Fruit fly (Drosophila melanogaster) whole organism: ENCODE results near the gene CG9107.
A peak's percentile ranks its signal among the peaks of the same experiment; 100 is the strongest.

ENCODE experiments used
- CG8478 ChIP-seq: fragments of >200 bp; optimal IDR thresholded peaks from 2 replicates; lab custom pipeline; 2018; ENCODE audit warnings: inconsistent platforms
- Dll ChIP-seq: fragments of >200 bp; optimal IDR thresholded peaks from 2 replicates; lab custom pipeline; 2017
- EcR ChIP-seq, 2 experiments: fragments of >200 bp; optimal IDR thresholded peaks; 2 replicates each; lab custom pipeline; 2017; ENCODE audit warnings: missing biosample characterization in 2 of 2, missing genetic modification characterization in 2 of 2, missing genetic modification reagents in 2 of 2
- pan ChIP-seq: fragments of >200 bp; optimal IDR thresholded peaks from 2 replicates; lab custom pipeline; 2017
- psq ChIP-seq: fragments of >200 bp; optimal IDR thresholded peaks from 2 replicates; lab custom pipeline; 2017
- usp ChIP-seq: fragments of >200 bp; optimal IDR thresholded peaks from 2 replicates; lab custom pipeline; 2017; ENCODE audit warnings: missing biosample characterization, missing genetic modification characterization, mixed read lengths

CG9107 gene

dm6 chr2L:6028712-6029111, 4.4 kb upstream of the CG9107 start:
- no peak for TF ChIP-seq Dll
- TF ChIP-seq CG8478 (lab: Kevin White, UChicago), result no peak

dm6 chr2L:6022793-6023192, 1.5 kb downstream of the CG9107 start:
- TF ChIP-seq pan (lab: Kevin White, UChicago) (no peak), EcR (GFP tag; optimal IDR thresholded peaks at IDR 0.05; lab: Kevin White, UChicago) (no peak), Dll (no peak), CG8478 (lab: Kevin White, UChicago) (no peak), psq (no peak)

- no peak for TF ChIP-seq Dll
- no peak for TF ChIP-seq CG8478 (lab: Kevin White, UChicago)
- TF ChIP-seq psq, result no peak
- TF ChIP-seq usp (GFP tag; lab: Kevin White, UChicago), result no peak
- no peak for TF ChIP-seq EcR (GFP tag; optimal IDR thresholded peaks at IDR 0.05; lab: Kevin White, UChicago)
- TF ChIP-seq pan (lab: Kevin White, UChicago), result no peak
These were observed 3.8 kb downstream of the CG9107 start, which contains the start of gene CG13996 for dm6 chr2L:6020535-6020934. Gene CG13996 (plus strand): TSS chr2L:6020835.

- no peak for TF ChIP-seq Dll
- TF ChIP-seq pan (lab: Kevin White, UChicago), result no peak
- no peak for TF ChIP-seq psq
- TF ChIP-seq EcR (GFP tag; optimal IDR thresholded peaks at IDR 0.05; lab: Kevin White, UChicago), result no peak
- no peak for TF ChIP-seq usp (GFP tag; lab: Kevin White, UChicago)
- no peak for TF ChIP-seq CG8478 (lab: Kevin White, UChicago)
These were observed 4.8 kb downstream of the CG9107 start, which contains the start of gene H2.0 for dm6 chr2L:6019352-6020131. Gene H2.0 (minus strand): TSS chr2L:6019402.

- TF ChIP-seq EcR (GFP tag; optimal IDR thresholded peaks at IDR 0.05; lab: Kevin White, UChicago) (no peak), pan (lab: Kevin White, UChicago) (no peak), Dll (no peak), CG8478 (lab: Kevin White, UChicago) (no peak), usp (GFP tag; lab: Kevin White, UChicago) (no peak)
These were observed 11.3 kb downstream of the CG9107 start for dm6 chr2L:6013071-6013417.

- TF ChIP-seq usp (GFP tag; lab: Kevin White, UChicago) (no peak), pan (lab: Kevin White, UChicago) (no peak), EcR (GFP tag; optimal IDR thresholded peaks at IDR 0.05; lab: Kevin White, UChicago) (no peak), psq (no peak), CG8478 (lab: Kevin White, UChicago) (no peak), Dll (no peak)
These were observed 11.9 kb downstream of the CG9107 start, which contains the start of gene CG9098 for dm6 chr2L:6012303-6013070. Gene CG9098 (minus strand): TSS chr2L:6012338.

dm6 chr2L:6006508-6007232, 17.7 kb downstream of the CG9107 start, which contains the start of gene Gal:
Gene Gal (minus strand): TSS chr2L:6006827.
- TF ChIP-seq usp (GFP tag; lab: Kevin White, UChicago), result no peak
- no peak for TF ChIP-seq pan (lab: Kevin White, UChicago)
- no peak for TF ChIP-seq EcR (GFP tag; optimal IDR thresholded peaks at IDR 0.05; lab: Kevin White, UChicago)
- no peak for TF ChIP-seq Dll
- no peak for TF ChIP-seq psq
- no peak for TF ChIP-seq CG8478 (lab: Kevin White, UChicago)

dm6 chr2L:6000065-6000464, 24.3 kb downstream of the CG9107 start, which contains the start of gene Tsp26A:
Gene Tsp26A (plus strand): TSS chr2L:6000228.
- no peak for TF ChIP-seq Dll
- no peak for TF ChIP-seq CG8478 (lab: Kevin White, UChicago)
- no peak for TF ChIP-seq psq
- TF ChIP-seq pan (lab: Kevin White, UChicago), result no peak
- TF ChIP-seq usp (GFP tag; lab: Kevin White, UChicago), result no peak
- TF ChIP-seq EcR (GFP tag; optimal IDR thresholded peaks at IDR 0.05; lab: Kevin White, UChicago), result no peak

- no peak for TF ChIP-seq usp (GFP tag; lab: Kevin White, UChicago)
- TF ChIP-seq EcR (GFP tag; optimal IDR thresholded peaks at IDR 0.05; lab: Kevin White, UChicago), result no peak
- TF ChIP-seq pan (lab: Kevin White, UChicago), result no peak
- TF ChIP-seq psq, result no peak
- TF ChIP-seq CG8478 (lab: Kevin White, UChicago), result no peak
- no peak for TF ChIP-seq Dll
These were observed 25.1 kb downstream of the CG9107 start, which contains the start of gene Kdm5 for dm6 chr2L:5999247-5999646. Gene Kdm5 (minus strand): TSS chr2L:5999501.

dm6 chr2L:5998383-5998782, 26.0 kb downstream of the CG9107 start:
- TF ChIP-seq usp (GFP tag; lab: Kevin White, UChicago), result no peak
- no peak for TF ChIP-seq CG8478 (lab: Kevin White, UChicago)
- TF ChIP-seq Dll, result no peak
- TF ChIP-seq EcR (GFP tag; optimal IDR thresholded peaks at IDR 0.05; lab: Kevin White, UChicago), result no peak
- TF ChIP-seq pan (lab: Kevin White, UChicago), result no peak
- no peak for TF ChIP-seq psq

- TF ChIP-seq psq, result no peak
- TF ChIP-seq usp (GFP tag; lab: Kevin White, UChicago), result no peak
- no peak for TF ChIP-seq EcR (GFP tag; optimal IDR thresholded peaks at IDR 0.05; lab: Kevin White, UChicago)
- TF ChIP-seq pan (lab: Kevin White, UChicago), result no peak
- TF ChIP-seq CG8478 (lab: Kevin White, UChicago), result no peak
- TF ChIP-seq Dll, result peak; percentile 62
These were observed 26.6 kb downstream of the CG9107 start for dm6 chr2L:5997609-5998229.
